Worm (Caenorhabditis elegans) whole organism, midembryonic: ENCODE data around the gene abcx-1.

Experiments
- T22C8.4 ChIP-seq: fragments of 200-800 bp; sonication (Bioruptor generic); IDR thresholded peaks from 2 replicates; pipeline ENCODE4 v1.3.6; 2022; ENCODE audit warnings: missing genetic modification characterization, missing compliant biosample characterization
- cog-1 ChIP-seq: sonication (generic microtip); optimal IDR thresholded peaks from 2 replicates; lab custom pipeline; 2016; ENCODE audit warnings: missing genetic modification characterization, missing compliant biosample characterization
- flt-1 ChIP-seq: fragments of 200-800 bp; sonication (Bioruptor generic); IDR thresholded peaks from 2 replicates; pipeline ENCODE4 v1.3.6; 2022; ENCODE audit warnings: missing genetic modification characterization, missing compliant biosample characterization
- klf-2 ChIP-seq: fragments of 200-800 bp; sonication (Bioruptor generic); conservative IDR thresholded peaks from 2 replicates; pipeline ENCODE4 v1.3.6; 2022; ENCODE audit warnings: missing genetic modification reagents, missing genetic modification characterization, missing compliant biosample characterization
- med-1 ChIP-seq: sonication (generic microtip); optimal IDR thresholded peaks from 2 replicates; lab custom pipeline; 2017; ENCODE audit warnings: missing genetic modification characterization, mild to moderate bottlenecking, missing compliant biosample characterization, antibody characterized with exemption, missing genetic modification reagents; ENCODE audit not compliant: insufficient read depth
- tab-1 ChIP-seq: fragments of 200-800 bp; sonication (Bioruptor generic); IDR thresholded peaks from 2 replicates; pipeline ENCODE4 v1.3.6; 2022; ENCODE audit warnings: missing genetic modification characterization, missing compliant biosample characterization
- ztf-23 ChIP-seq: fragments of 200-800 bp; sonication (Bioruptor generic); IDR thresholded peaks from 2 replicates; pipeline ENCODE4 v1.3.6; 2022; ENCODE audit warnings: missing genetic modification reagents, missing genetic modification characterization, missing compliant biosample characterization
- ztf-29 ChIP-seq: fragments of 200-800 bp; sonication (Bioruptor generic); IDR thresholded peaks from 2 replicates; pipeline ENCODE4 v1.3.6; 2022; ENCODE audit warnings: missing genetic modification reagents, missing genetic modification characterization, missing compliant biosample characterization

- TF ChIP-seq tab-1 (no peak), T22C8.4 (no peak), cog-1 (tag; lab: Kevin White, UChicago) (no peak), flt-1 (GFP tag; lab: Robert Waterston, UW) (no peak), ztf-29 (GFP tag; lab: Robert Waterston, UW) (no peak), klf-2 (no peak), med-1 (no peak), ztf-23 (GFP tag; lab: Robert Waterston, UW) (no peak)
These were observed 49.3 kb downstream of the abcx-1 start, which contains the start of gene C56C10.6 for ce11 chrII:6581236-6581635.
